Fruit fly (Drosophila melanogaster): ENCODE data around the gene onecut.

Gene onecut

DNA sequence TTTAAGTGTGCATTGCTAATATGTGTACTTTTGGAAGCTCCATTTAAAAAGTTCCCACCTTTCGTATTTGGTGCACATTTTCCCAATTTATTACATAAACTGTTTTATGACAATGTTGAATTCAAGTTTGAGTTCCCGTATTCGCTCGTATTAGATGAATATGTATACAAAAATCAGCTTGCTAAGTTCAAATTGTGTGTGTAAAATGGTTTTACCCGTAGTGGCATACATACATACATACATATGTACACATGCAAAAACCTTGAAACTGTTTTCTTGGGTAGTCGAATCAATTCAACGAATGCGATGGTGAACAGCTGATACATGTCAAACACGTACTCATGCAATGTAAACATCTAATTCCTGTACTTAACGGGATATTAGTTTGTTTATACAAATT, 49.0 kb downstream of the onecut start (continued):
- peak; percentile 29 for TF ChIP-seq CG17359 (tag; optimal IDR thresholded peaks at IDR 0.05)
- TF ChIP-seq MESR4 (GFP tag; optimal IDR thresholded peaks at IDR 0.05) = peak; percentile 38
- TF ChIP-seq eve (GFP tag; optimal IDR thresholded peaks at IDR 0.05) = peak in 1 of 2 experiments; percentile 51
- TF ChIP-seq CG10147 (GFP tag; optimal IDR thresholded peaks at IDR 0.05) = peak; percentile 38
- TF ChIP-seq fd3F (GFP tag; optimal IDR thresholded peaks at IDR 0.05) = peak; percentile 29
- TF ChIP-seq PHDP (tag; optimal IDR thresholded peaks at IDR 0.05) = peak; percentile 14
- peak in 1 of 2 experiments; percentile 69 for TF ChIP-seq crp (GFP tag; optimal IDR thresholded peaks at IDR 0.05)
- TF ChIP-seq CG8290 (GFP tag; optimal IDR thresholded peaks at IDR 0.05) = no peak
- peak in 1 of 2 experiments; percentile 64 for TF ChIP-seq CG8290 (tag; optimal IDR thresholded peaks at IDR 0.05)
- no peak for TF ChIP-seq MBD-R2 (GFP tag; IDR thresholded peaks at IDR 0.05)
- no peak for TF ChIP-seq jing (GFP tag; optimal IDR thresholded peaks at IDR 0.05)
- peak; percentile 24 for TF ChIP-seq odd (GFP tag; optimal IDR thresholded peaks at IDR 0.05)
- TF ChIP-seq sug (tag; optimal IDR thresholded peaks at IDR 0.05) = peak; percentile 42

dm6 chr4:557879-558202, 49.6 kb downstream of the onecut start, which contains the start of gene Pur-alpha:
TSS of gene Pur-alpha (plus strand) at chr4:558016.
- TF ChIP-seq Sin3A (optimal IDR thresholded peaks at IDR 0.05) = peak; percentile 69
- TF ChIP-seq ase (GFP tag; IDR thresholded peaks at IDR 0.05) = no peak
- no peak for TF ChIP-seq tll (GFP tag; optimal IDR thresholded peaks at IDR 0.05)
- no peak for TF ChIP-seq Gug (GFP tag; IDR thresholded peaks at IDR 0.05)
- TF ChIP-seq dimm (GFP tag; IDR thresholded peaks at IDR 0.05) = no peak
- TF ChIP-seq sens-2 (GFP tag; IDR thresholded peaks at IDR 0.05) = no peak
- no peak for TF ChIP-seq slp2 (GFP tag; optimal IDR thresholded peaks at IDR 0.05)
- no peak for TF ChIP-seq vnd (GFP tag; IDR thresholded peaks at IDR 0.05; ENCODE audit: partially characterized antibody)
- TF ChIP-seq CG6254 (GFP tag; optimal IDR thresholded peaks at IDR 0.05) = no peak
- TF ChIP-seq CG9437 (GFP tag; optimal IDR thresholded peaks at IDR 0.05) = peak; percentile 100
- TF ChIP-seq CG9817 (tag; optimal IDR thresholded peaks at IDR 0.05) = no peak
- no peak for TF ChIP-seq CoRest (tag; optimal IDR thresholded peaks at IDR 0.05)
- TF ChIP-seq CG11723 (GFP tag; optimal IDR thresholded peaks at IDR 0.05) = no peak
- peak; percentile 100 for TF ChIP-seq her (GFP tag; optimal IDR thresholded peaks at IDR 0.05)
- TF ChIP-seq oc (tag; optimal IDR thresholded peaks at IDR 0.05) = no peak
- TF ChIP-seq Dfd (GFP tag; optimal IDR thresholded peaks at IDR 0.05) = no peak
- TF ChIP-seq sob (GFP tag; IDR thresholded peaks at IDR 0.05) = no peak
- TF ChIP-seq CG5180 (GFP tag; optimal IDR thresholded peaks at IDR 0.05) = peak; percentile 29
- TF ChIP-seq bsh (GFP tag; optimal IDR thresholded peaks at IDR 0.05) = no peak
- no peak for TF ChIP-seq pum (GFP tag; optimal IDR thresholded peaks at IDR 0.05)
- no peak for TF ChIP-seq CG14441 (GFP tag; IDR thresholded peaks at IDR 0.05)
- no peak for TF ChIP-seq CG12391 (tag; optimal IDR thresholded peaks at IDR 0.05)
- TF ChIP-seq Lhr (GFP tag; optimal IDR thresholded peaks at IDR 0.05) = peak; percentile 74
- TF ChIP-seq CG11398 (GFP tag; optimal IDR thresholded peaks at IDR 0.05) = no peak
- no peak for TF ChIP-seq CG4282 (GFP tag; optimal IDR thresholded peaks at IDR 0.05)
- TF ChIP-seq CG30020 (tag; optimal IDR thresholded peaks at IDR 0.05) = peak; percentile 29
- TF ChIP-seq jing (GFP tag; optimal IDR thresholded peaks at IDR 0.05) = no peak
- peak; percentile 72 for TF ChIP-seq CG1603 (tag; optimal IDR thresholded peaks at IDR 0.05)
- TF ChIP-seq sd (tag; optimal IDR thresholded peaks at IDR 0.05) = peak; percentile 60
- TF ChIP-seq phol (tag; optimal IDR thresholded peaks at IDR 0.05) = no peak
- peak; percentile 54 for TF ChIP-seq CG6854 (GFP tag; optimal IDR thresholded peaks at IDR 0.05)
- no peak for TF ChIP-seq CG13296 (GFP tag; optimal IDR thresholded peaks at IDR 0.05)
- no peak for TF ChIP-seq lbe (GFP tag; optimal IDR thresholded peaks at IDR 0.05)
- no peak for TF ChIP-seq CG7357 (GFP tag; IDR thresholded peaks at IDR 0.05)
- peak; percentile 11 for TF ChIP-seq sqz (GFP tag; optimal IDR thresholded peaks at IDR 0.05)
- TF ChIP-seq CG42726 (GFP tag; IDR thresholded peaks at IDR 0.05; ENCODE audit: partially characterized antibody) = no peak; the same call in 1 of the 2 replicates
- no peak for TF ChIP-seq MESR4 (GFP tag; optimal IDR thresholded peaks at IDR 0.05)
- TF ChIP-seq CG8924 (tag; optimal IDR thresholded peaks at IDR 0.05) = peak; percentile 40
- TF ChIP-seq mam (GFP tag; optimal IDR thresholded peaks at IDR 0.05) = no peak

All from whole organism, embryonic.